Fruit fly (Drosophila melanogaster) whole organism, embryonic: ENCODE measurements around the gene CG14232.
A peak's percentile ranks its signal among the peaks of the same experiment; 100 is the strongest.

Experiments used
- Abd-B ChIP-seq: fragments of 200-800 bp; sonication (Bioruptor generic); optimal IDR thresholded peaks from 2 replicates; lab custom pipeline; 2018; ENCODE audit warnings: missing biosample characterization, mild to moderate bottlenecking, missing genetic modification characterization, moderate library complexity
- Adf1 ChIP-seq: fragments of 200-800 bp; sonication (Bioruptor generic); IDR thresholded peaks from 2 replicates; pipeline ENCODE4 v1.3.6; 2022; ENCODE audit warnings: missing biosample characterization, missing genetic modification characterization
- Atf3 ChIP-seq: fragments of 200-800 bp; sonication (Bioruptor generic); optimal IDR thresholded peaks from 3 replicates; lab custom pipeline; 2016; ENCODE audit warnings: missing biosample characterization, missing genetic modification characterization
- B-H1 ChIP-seq: fragments of 200-800 bp; sonication (Bioruptor generic); IDR thresholded peaks from 3 replicates; pipeline ENCODE4 v1.3.6; 2022; ENCODE audit warnings: missing biosample characterization, missing genetic modification characterization
- B-H2 ChIP-seq: fragments of 200-800 bp; sonication (Bioruptor generic); optimal IDR thresholded peaks from 2 replicates; lab custom pipeline; 2018; ENCODE audit warnings: missing biosample characterization, mild to moderate bottlenecking, missing genetic modification characterization
- BtbVII ChIP-seq: fragments of 200-800 bp; sonication (Bioruptor generic); optimal IDR thresholded peaks from 3 replicates; lab custom pipeline; 2017; ENCODE audit warnings: missing biosample characterization, mild to moderate bottlenecking, missing genetic modification characterization
- CG10543 ChIP-seq: fragments of 200-800 bp; sonication (Bioruptor generic); optimal IDR thresholded peaks from 3 replicates; lab custom pipeline; 2017; ENCODE audit warnings: missing biosample characterization, mild to moderate bottlenecking, missing genetic modification characterization, moderate library complexity
- CG10959 ChIP-seq: fragments of 200-800 bp; sonication (Bioruptor generic); IDR thresholded peaks from 2 replicates; pipeline ENCODE4 v1.3.6; 2022; ENCODE audit warnings: missing biosample characterization, missing genetic modification characterization
- CG12071 ChIP-seq: fragments of 200-800 bp; sonication (Bioruptor generic); optimal IDR thresholded peaks from 3 replicates; lab custom pipeline; 2018; ENCODE audit warnings: missing biosample characterization, mild to moderate bottlenecking, missing genetic modification characterization
- CG12769 ChIP-seq: fragments of 200-800 bp; sonication (Bioruptor generic); optimal IDR thresholded peaks from 2 replicates; lab custom pipeline; 2019; ENCODE audit warnings: missing biosample characterization, mild to moderate bottlenecking, missing genetic modification characterization, moderate library complexity
- CG13894 ChIP-seq: fragments of 200-800 bp; sonication (Bioruptor generic); optimal IDR thresholded peaks from 3 replicates; lab custom pipeline; 2018; ENCODE audit warnings: missing biosample characterization, mild to moderate bottlenecking, missing genetic modification characterization, moderate library complexity
- CG15696 ChIP-seq: fragments of 200-800 bp; sonication (Bioruptor generic); optimal IDR thresholded peaks from 2 replicates; lab custom pipeline; 2019; ENCODE audit warnings: missing biosample characterization, mild to moderate bottlenecking, missing genetic modification characterization, moderate library complexity
- CG2116 ChIP-seq: fragments of 200-800 bp; sonication (Bioruptor generic); optimal IDR thresholded peaks from 3 replicates; lab custom pipeline; 2018; ENCODE audit warnings: missing biosample characterization, mild to moderate bottlenecking, missing genetic modification characterization
- CG30431 ChIP-seq: fragments of 200-800 bp; sonication (Bioruptor generic); optimal IDR thresholded peaks from 2 replicates; lab custom pipeline; 2017; ENCODE audit warnings: missing biosample characterization, missing genetic modification characterization
- CG4424 ChIP-seq: fragments of 200-800 bp; sonication (Bioruptor generic); optimal IDR thresholded peaks from 3 replicates; lab custom pipeline; 2016; ENCODE audit warnings: missing biosample characterization, missing genetic modification characterization
- CG5180 ChIP-seq: fragments of 200-800 bp; sonication (Bioruptor generic); optimal IDR thresholded peaks from 3 replicates; lab custom pipeline; 2017; ENCODE audit warnings: missing biosample characterization, missing genetic modification characterization, mild to moderate bottlenecking, moderate library complexity, missing genetic modification reagents
- CG6175 ChIP-seq: fragments of 200-800 bp; sonication (Bioruptor generic); IDR thresholded peaks from 3 replicates; pipeline ENCODE4 v1.3.6; 2022; ENCODE audit warnings: missing biosample characterization, missing genetic modification characterization
- CG6765 ChIP-seq: fragments of 200-800 bp; sonication (Bioruptor generic); optimal IDR thresholded peaks from 3 replicates; lab custom pipeline; 2017; ENCODE audit warnings: missing biosample characterization, mild to moderate bottlenecking, missing genetic modification characterization
- CG9727 ChIP-seq: fragments of 200-800 bp; sonication (Bioruptor generic); optimal IDR thresholded peaks from 3 replicates; lab custom pipeline; 2017; ENCODE audit warnings: missing biosample characterization, mild to moderate bottlenecking, missing genetic modification characterization
- Camta ChIP-seq: fragments of 200-800 bp; sonication (Bioruptor generic); optimal IDR thresholded peaks from 2 replicates; lab custom pipeline; 2016; ENCODE audit warnings: missing biosample characterization, missing genetic modification characterization
- Dll ChIP-seq: fragments of 200-800 bp; sonication (Bioruptor generic); IDR thresholded peaks from 4 replicates; pipeline ENCODE4 v1.3.6; 2022; ENCODE audit warnings: missing biosample characterization, missing genetic modification characterization; ENCODE audit not compliant: partially characterized antibody
- Dp ChIP-seq: fragments of 200-800 bp; sonication (Bioruptor generic); optimal IDR thresholded peaks from 2 replicates; lab custom pipeline; 2018; ENCODE audit warnings: missing biosample characterization, mild to moderate bottlenecking, missing genetic modification characterization, moderate library complexity
- Ets97D ChIP-seq: fragments of 200-800 bp; sonication (Bioruptor generic); optimal IDR thresholded peaks from 3 replicates; lab custom pipeline; 2016; ENCODE audit warnings: missing biosample characterization, missing genetic modification characterization
- Fer1 ChIP-seq: fragments of 200-800 bp; sonication (Bioruptor generic); optimal IDR thresholded peaks from 2 replicates; lab custom pipeline; 2017; ENCODE audit warnings: missing biosample characterization, mild to moderate bottlenecking, missing genetic modification characterization
- Hmr ChIP-seq: fragments of 200-800 bp; sonication (Bioruptor generic); optimal IDR thresholded peaks from 3 replicates; lab custom pipeline; 2017; ENCODE audit warnings: mild to moderate bottlenecking, missing biosample characterization, missing genetic modification reagents, missing genetic modification characterization
- Myb ChIP-seq: fragments of 200-800 bp; sonication (Bioruptor generic); optimal IDR thresholded peaks from 2 replicates; lab custom pipeline; 2016; ENCODE audit warnings: missing biosample characterization, missing genetic modification characterization
- NC2β ChIP-seq: fragments of 200-800 bp; sonication (Bioruptor generic); optimal IDR thresholded peaks from 2 replicates; lab custom pipeline; 2016; ENCODE audit warnings: missing biosample characterization, missing genetic modification characterization
- NFAT ChIP-seq: fragments of 200-800 bp; sonication (Bioruptor generic); IDR thresholded peaks from 2 replicates; pipeline ENCODE4 v1.3.6; 2022; ENCODE audit warnings: missing biosample characterization, missing genetic modification characterization
- Nf-YB ChIP-seq: fragments of 200-800 bp; sonication (Bioruptor generic); optimal IDR thresholded peaks from 3 replicates; lab custom pipeline; 2019; ENCODE audit warnings: missing biosample characterization, mild to moderate bottlenecking, missing genetic modification characterization, moderate library complexity
- Nf-YC ChIP-seq: fragments of 200-800 bp; optimal IDR thresholded peaks from 3 replicates; lab custom pipeline; 2019; ENCODE audit warnings: missing biosample characterization, mild to moderate bottlenecking, missing genetic modification characterization, moderate library complexity
- Side ChIP-seq: fragments of 200-800 bp; sonication (Bioruptor generic); optimal IDR thresholded peaks from 2 replicates; lab custom pipeline; 2016; ENCODE audit warnings: missing biosample characterization, missing genetic modification characterization
- Sin3A ChIP-seq: fragments of >200 bp; optimal IDR thresholded peaks from 2 replicates; lab custom pipeline; 2018
- Sry-δ ChIP-seq: fragments of 200-800 bp; sonication (Bioruptor generic); optimal IDR thresholded peaks from 2 replicates; lab custom pipeline; 2016; ENCODE audit warnings: missing biosample characterization, missing genetic modification characterization
- Stat92E ChIP-seq, 3 experiments: fragments of >200 bp in 2 of 3; fragments of 200-800 bp in 1 of 3; sonication (Bioruptor generic) in 1 of 3; optimal IDR thresholded peaks; 2 replicates each; lab custom pipeline; 2017 to 2019; ENCODE audit warnings: missing biosample characterization in 3 of 3, missing genetic modification characterization in 3 of 3, mild to moderate bottlenecking in 1 of 3, moderate library complexity in 1 of 3
- bbx ChIP-seq: fragments of 200-800 bp; sonication (Bioruptor generic); IDR thresholded peaks from 2 replicates; pipeline ENCODE4 v1.3.6; 2022; ENCODE audit warnings: missing biosample characterization, missing genetic modification characterization; ENCODE audit not compliant: partially characterized antibody
- bowl ChIP-seq: fragments of 200-800 bp; sonication (Bioruptor generic); IDR thresholded peaks from 2 replicates; pipeline ENCODE4 v1.3.6; 2022; ENCODE audit warnings: missing biosample characterization, missing genetic modification characterization
- disco-r ChIP-seq: fragments of 200-800 bp; sonication (Bioruptor generic); optimal IDR thresholded peaks from 2 replicates; lab custom pipeline; 2016; ENCODE audit warnings: missing biosample characterization, missing genetic modification characterization
- hbn ChIP-seq: fragments of 200-800 bp; sonication (Bioruptor generic); IDR thresholded peaks from 2 replicates; pipeline ENCODE4 v1.3.6; 2022; ENCODE audit warnings: missing biosample characterization, missing genetic modification characterization; ENCODE audit not compliant: partially characterized antibody
- hth ChIP-seq: fragments of >200 bp; optimal IDR thresholded peaks from 2 replicates; lab custom pipeline; 2017; ENCODE audit warnings: inconsistent platforms
- jumu ChIP-seq: fragments of 200-800 bp; sonication (Bioruptor generic); optimal IDR thresholded peaks from 3 replicates; lab custom pipeline; 2016; ENCODE audit warnings: missing biosample characterization, missing genetic modification characterization
- kni ChIP-seq: fragments of 200-800 bp; sonication (Bioruptor generic); optimal IDR thresholded peaks from 3 replicates; lab custom pipeline; 2017; ENCODE audit warnings: mild to moderate bottlenecking, missing biosample characterization, missing genetic modification reagents, missing genetic modification characterization
- lbe ChIP-seq: fragments of 200-800 bp; sonication (Bioruptor generic); optimal IDR thresholded peaks from 2 replicates; lab custom pipeline; 2016; ENCODE audit warnings: missing biosample characterization, mild to moderate bottlenecking, missing genetic modification characterization
- nmo ChIP-seq: fragments of 200-800 bp; sonication (Bioruptor generic); optimal IDR thresholded peaks from 2 replicates; lab custom pipeline; 2018; ENCODE audit warnings: missing biosample characterization, mild to moderate bottlenecking, missing genetic modification characterization, moderate library complexity
- prd ChIP-seq, 3 experiments: fragments of >200 bp in 2 of 3; fragments of 200-800 bp in 1 of 3; sonication (Bioruptor generic) in 1 of 3; optimal IDR thresholded peaks in 2 of 3; IDR thresholded peaks in 1 of 3; 2 replicates in 2 of 3; 3 replicates in 1 of 3; pipeline versions ENCODE4 v1.3.6 to Lab custom; 2017 to 2022; ENCODE audit warnings: missing biosample characterization in 1 of 3, missing genetic modification characterization in 1 of 3
- pzg ChIP-seq: fragments of 200-800 bp; sonication (Bioruptor generic); optimal IDR thresholded peaks from 3 replicates; lab custom pipeline; 2018; ENCODE audit warnings: missing biosample characterization, mild to moderate bottlenecking, missing genetic modification characterization, moderate library complexity
- scrt ChIP-seq: fragments of 200-800 bp; sonication (Bioruptor generic); optimal IDR thresholded peaks from 2 replicates; lab custom pipeline; 2018; ENCODE audit warnings: missing biosample characterization, mild to moderate bottlenecking, missing genetic modification characterization, moderate library complexity
- vnd ChIP-seq: fragments of 200-800 bp; sonication (Bioruptor generic); IDR thresholded peaks from 3 replicates; pipeline ENCODE4 v1.3.6; 2022; ENCODE audit warnings: missing biosample characterization, missing genetic modification characterization; ENCODE audit not compliant: partially characterized antibody
- zen ChIP-seq: fragments of 200-800 bp; sonication (Bioruptor generic); optimal IDR thresholded peaks from 3 replicates; lab custom pipeline; 2018; ENCODE audit warnings: missing biosample characterization, mild to moderate bottlenecking, missing genetic modification characterization, moderate library complexity

Gene CG14232

dm6 chrX:19683040-19683875, 20.8 kb downstream of the CG14232 start, which contains the start of the genes dome and Ubqn (continued):
- no peak for TF ChIP-seq Abd-B (GFP tag; lab: Kevin White, UChicago)
- TF ChIP-seq Camta (GFP tag; lab: Kevin White, UChicago): peak; percentile 4
- TF ChIP-seq CG30431 (GFP tag; lab: Kevin White, UChicago): no peak
- TF ChIP-seq Hmr (GFP tag; lab: Kevin White, UChicago): peak; percentile 22
- no peak for TF ChIP-seq CG6765 (GFP tag; lab: Kevin White, UChicago)
- peak; percentile 7 for TF ChIP-seq Side
- peak; percentile 49 for TF ChIP-seq CG12071 (GFP tag; lab: Kevin White, UChicago)
- peak; percentile 33 for TF ChIP-seq NC2β
- peak; percentile 68 for TF ChIP-seq Ets97D
- peak; percentile 49 for TF ChIP-seq Dp (GFP tag; lab: Kevin White, UChicago)
- TF ChIP-seq B-H2 (GFP tag; lab: Kevin White, UChicago): no peak
- peak; percentile 15 for TF ChIP-seq zen (tag; lab: Kevin White, UChicago)
- TF ChIP-seq bowl: no peak
- peak; percentile 25 for TF ChIP-seq BtbVII (GFP tag; lab: Kevin White, UChicago)
- peak; percentile 24 for TF ChIP-seq CG4424
- peak; percentile 55 for TF ChIP-seq jumu (GFP tag; lab: Kevin White, UChicago)
- TF ChIP-seq Adf1 (GFP tag; lab: Robert Waterston, UW): peak; percentile 28; the same call in 1 of the 2 replicates
- TF ChIP-seq Sry-δ (GFP tag; lab: Kevin White, UChicago): peak; percentile 93
- TF ChIP-seq CG6175 (GFP tag; lab: Robert Waterston, UW): no peak
- TF ChIP-seq CG10543: peak; percentile 77
- peak; percentile 68 for TF ChIP-seq Myb (GFP tag; lab: Kevin White, UChicago)
- peak; percentile 34 for TF ChIP-seq kni (GFP tag; lab: Kevin White, UChicago)
- no peak for TF ChIP-seq hth (lab: Kevin White, UChicago)
- TF ChIP-seq CG9727 (GFP tag; lab: Kevin White, UChicago): peak; percentile 22
- no peak for TF ChIP-seq Atf3 (GFP tag; lab: Kevin White, UChicago)
- peak; percentile 18 for TF ChIP-seq scrt (GFP tag; lab: Kevin White, UChicago)
- TF ChIP-seq Nf-YC (tag; lab: Kevin White, UChicago): peak; percentile 53
- peak; percentile 4 for TF ChIP-seq Nf-YB (GFP tag; lab: Kevin White, UChicago)
- peak; percentile 74 for TF ChIP-seq nmo (GFP tag; lab: Kevin White, UChicago)
- TF ChIP-seq prd (optimal IDR thresholded peaks at IDR 0.05; lab: Kevin White, UChicago): no peak
- no peak for TF ChIP-seq prd (GFP tag; IDR thresholded peaks at IDR 0.05; lab: Robert Waterston, UW)
- TF ChIP-seq lbe (GFP tag; lab: Kevin White, UChicago): peak; percentile 20
- no peak for TF ChIP-seq disco-r
- TF ChIP-seq Sin3A (lab: Kevin White, UChicago): peak; percentile 100
- peak; percentile 3; the same call in 1 of the 2 replicates for TF ChIP-seq NFAT
- peak; percentile 48 for TF ChIP-seq Fer1 (GFP tag; lab: Kevin White, UChicago)
- TF ChIP-seq vnd (GFP tag; lab: Robert Waterston, UW): peak; percentile 96
- TF ChIP-seq CG15696 (tag; lab: Kevin White, UChicago): no peak
- TF ChIP-seq CG12769: peak; percentile 37
- no peak for TF ChIP-seq B-H1 (GFP tag; lab: Robert Waterston, UW)
- TF ChIP-seq CG2116: peak; percentile 93
- peak; percentile 87 for TF ChIP-seq hbn (GFP tag; lab: Robert Waterston, UW)
- peak; percentile 33 for TF ChIP-seq CG13894 (tag; lab: Kevin White, UChicago)
- TF ChIP-seq CG5180: peak; percentile 23
- TF ChIP-seq bbx (GFP tag; lab: Robert Waterston, UW): peak; percentile 82
- TF ChIP-seq Stat92E (GFP tag; optimal IDR thresholded peaks at IDR 0.05; lab: Kevin White, UChicago): peak in 2 of 3 experiments; percentile 41 to 100
- peak; percentile 93 for TF ChIP-seq Dll (GFP tag; lab: Robert Waterston, UW)
- TF ChIP-seq CG10959 (GFP tag; lab: Robert Waterston, UW): no peak
- peak; percentile 94 for TF ChIP-seq pzg (GFP tag; lab: Kevin White, UChicago)
